Fruit fly (Drosophila melanogaster) whole organism, embryonic: ENCODE results near the gene JIL-1.
A peak's percentile ranks its signal among the peaks of the same experiment; 100 is the strongest.

Source experiments
- Aef1 ChIP-seq: fragments of 200-800 bp; sonication (Bioruptor generic); IDR thresholded peaks from 3 replicates; pipeline ENCODE4 v1.3.6; 2022; ENCODE audit warnings: missing biosample characterization, missing genetic modification characterization
- Bdp1 ChIP-seq: fragments of 200-800 bp; sonication (Bioruptor generic); optimal IDR thresholded peaks from 3 replicates; lab custom pipeline; 2016; ENCODE audit warnings: missing biosample characterization, missing genetic modification characterization
- CG10274 ChIP-seq: fragments of 200-800 bp; sonication (Bioruptor generic); optimal IDR thresholded peaks from 3 replicates; lab custom pipeline; 2017; ENCODE audit warnings: missing biosample characterization, mild to moderate bottlenecking, missing genetic modification characterization
- CG10565 ChIP-seq: fragments of 200-800 bp; sonication (Bioruptor generic); optimal IDR thresholded peaks from 3 replicates; lab custom pipeline; 2016; ENCODE audit warnings: missing biosample characterization, mild to moderate bottlenecking, missing genetic modification characterization
- CG13894 ChIP-seq: fragments of 200-800 bp; sonication (Bioruptor generic); optimal IDR thresholded peaks from 3 replicates; lab custom pipeline; 2018; ENCODE audit warnings: missing biosample characterization, mild to moderate bottlenecking, missing genetic modification characterization, moderate library complexity
- CG14710 ChIP-seq: fragments of 200-800 bp; sonication (Bioruptor generic); optimal IDR thresholded peaks from 3 replicates; lab custom pipeline; 2019; ENCODE audit warnings: missing biosample characterization, mild to moderate bottlenecking, missing genetic modification characterization, moderate library complexity
- CG17568 ChIP-seq: fragments of 200-800 bp; sonication (Bioruptor generic); optimal IDR thresholded peaks from 2 replicates; lab custom pipeline; 2018; ENCODE audit warnings: missing biosample characterization, mild to moderate bottlenecking, missing genetic modification characterization, moderate library complexity
- CG17829 ChIP-seq: fragments of 200-800 bp; optimal IDR thresholded peaks from 2 replicates; lab custom pipeline; 2019; ENCODE audit warnings: missing biosample characterization, mild to moderate bottlenecking, missing genetic modification characterization, moderate library complexity
- CG17912 ChIP-seq: fragments of 200-800 bp; sonication (Bioruptor generic); optimal IDR thresholded peaks from 2 replicates; lab custom pipeline; 2018; ENCODE audit warnings: missing biosample characterization, mild to moderate bottlenecking, missing genetic modification characterization
- CG18476 ChIP-seq: fragments of 200-800 bp; sonication (Bioruptor generic); optimal IDR thresholded peaks from 2 replicates; lab custom pipeline; 2016; ENCODE audit warnings: missing biosample characterization, mild to moderate bottlenecking, missing genetic modification characterization
- CG18599 ChIP-seq: fragments of 200-800 bp; sonication (Bioruptor generic); optimal IDR thresholded peaks from 3 replicates; lab custom pipeline; 2017; ENCODE audit warnings: missing biosample characterization, missing genetic modification characterization, mild to moderate bottlenecking, moderate library complexity, missing genetic modification reagents
- CG2712 ChIP-seq: fragments of 200-800 bp; optimal IDR thresholded peaks from 3 replicates; lab custom pipeline; 2019; ENCODE audit warnings: missing biosample characterization, mild to moderate bottlenecking, missing genetic modification characterization, moderate library complexity
- CG34224 ChIP-seq: fragments of 200-800 bp; sonication (Bioruptor generic); IDR thresholded peaks from 3 replicates; pipeline ENCODE4 v1.3.6; 2022; ENCODE audit warnings: missing biosample characterization, missing genetic modification characterization; ENCODE audit not compliant: partially characterized antibody
- CG4404 ChIP-seq: fragments of 200-800 bp; sonication (Bioruptor generic); IDR thresholded peaks from 2 replicates; pipeline ENCODE4 v1.3.6; 2022; ENCODE audit warnings: missing biosample characterization, missing genetic modification characterization
- CG4707 ChIP-seq: fragments of 200-800 bp; sonication (Bioruptor generic); optimal IDR thresholded peaks from 2 replicates; lab custom pipeline; 2018; ENCODE audit warnings: missing biosample characterization, mild to moderate bottlenecking, missing genetic modification characterization, moderate library complexity
- CG4820 ChIP-seq: fragments of 200-800 bp; sonication (Bioruptor generic); optimal IDR thresholded peaks from 3 replicates; lab custom pipeline; 2016; ENCODE audit warnings: missing biosample characterization, missing genetic modification characterization
- CG9817 ChIP-seq: fragments of 200-800 bp; sonication (Bioruptor generic); optimal IDR thresholded peaks from 2 replicates; lab custom pipeline; 2018; ENCODE audit warnings: missing biosample characterization, mild to moderate bottlenecking, missing genetic modification characterization, moderate library complexity
- CHES-1-like ChIP-seq: fragments of 200-800 bp; sonication (Bioruptor generic); optimal IDR thresholded peaks from 2 replicates; lab custom pipeline; 2016; ENCODE audit warnings: missing biosample characterization, missing genetic modification characterization
- Dbx ChIP-seq: fragments of 200-800 bp; sonication (Bioruptor generic); IDR thresholded peaks from 3 replicates; pipeline ENCODE4 v1.3.6; 2022; ENCODE audit warnings: missing biosample characterization, missing genetic modification characterization
- Dip2 ChIP-seq: fragments of 200-800 bp; sonication (Bioruptor generic); IDR thresholded peaks from 2 replicates; pipeline ENCODE4 v1.3.6; 2022; ENCODE audit warnings: missing biosample characterization, missing genetic modification characterization
- Dll ChIP-seq: fragments of 200-800 bp; sonication (Bioruptor generic); IDR thresholded peaks from 4 replicates; pipeline ENCODE4 v1.3.6; 2022; ENCODE audit warnings: missing biosample characterization, missing genetic modification characterization; ENCODE audit not compliant: partially characterized antibody
- Ets65A ChIP-seq: fragments of 200-800 bp; sonication (Bioruptor generic); peaks from one replicate; lab custom pipeline; 2016; ENCODE audit warnings: missing biosample characterization, missing genetic modification characterization
- HHEX ChIP-seq: fragments of 200-800 bp; sonication (Bioruptor generic); optimal IDR thresholded peaks from 3 replicates; lab custom pipeline; 2017; ENCODE audit warnings: missing biosample characterization, mild to moderate bottlenecking, missing genetic modification characterization, missing genetic modification reagents
- HLHmδ ChIP-seq: fragments of 200-800 bp; sonication (Bioruptor generic); optimal IDR thresholded peaks from 2 replicates; lab custom pipeline; 2018; ENCODE audit warnings: missing biosample characterization, mild to moderate bottlenecking, missing genetic modification characterization, moderate library complexity
- HmgD ChIP-seq: fragments of 200-800 bp; sonication (Bioruptor generic); optimal IDR thresholded peaks from 3 replicates; lab custom pipeline; 2016; ENCODE audit warnings: missing biosample characterization, missing genetic modification characterization
- HmgZ ChIP-seq: fragments of 200-800 bp; sonication (Bioruptor generic); optimal IDR thresholded peaks from 2 replicates; lab custom pipeline; 2018; ENCODE audit warnings: missing biosample characterization, mild to moderate bottlenecking, missing genetic modification characterization
- Mrtf ChIP-seq: fragments of 200-800 bp; sonication (Bioruptor generic); IDR thresholded peaks from 3 replicates; pipeline ENCODE4 v1.3.6; 2022; ENCODE audit warnings: missing biosample characterization, missing genetic modification characterization
- Nf-YB ChIP-seq: fragments of 200-800 bp; sonication (Bioruptor generic); optimal IDR thresholded peaks from 3 replicates; lab custom pipeline; 2019; ENCODE audit warnings: missing biosample characterization, mild to moderate bottlenecking, missing genetic modification characterization, moderate library complexity
- Opbp ChIP-seq: fragments of 200-800 bp; sonication (Bioruptor generic); IDR thresholded peaks from 3 replicates; pipeline ENCODE4 v1.3.6; 2022; ENCODE audit warnings: missing biosample characterization, missing genetic modification characterization; ENCODE audit not compliant: partially characterized antibody
- Rx ChIP-seq: fragments of 200-800 bp; sonication (Bioruptor generic); IDR thresholded peaks from 2 replicates; pipeline ENCODE4 v1.3.6; 2022; ENCODE audit warnings: missing biosample characterization, missing genetic modification characterization
- Spps ChIP-seq: fragments of 200-800 bp; sonication (Bioruptor generic); optimal IDR thresholded peaks from 2 replicates; lab custom pipeline; 2018; ENCODE audit warnings: missing biosample characterization, mild to moderate bottlenecking, missing genetic modification characterization
- Stat92E ChIP-seq, 3 experiments: fragments of >200 bp in 2 of 3; fragments of 200-800 bp in 1 of 3; sonication (Bioruptor generic) in 1 of 3; optimal IDR thresholded peaks; 2 replicates each; lab custom pipeline; 2017 to 2019; ENCODE audit warnings: missing biosample characterization in 3 of 3, missing genetic modification characterization in 3 of 3, mild to moderate bottlenecking in 1 of 3, moderate library complexity in 1 of 3
- bsh ChIP-seq, 2 experiments: fragments of 200-800 bp; sonication (Bioruptor generic); optimal IDR thresholded peaks; 2 replicates each; lab custom pipeline; 2017 to 2018; ENCODE audit warnings: mild to moderate bottlenecking in 2 of 2, missing biosample characterization in 2 of 2, missing genetic modification characterization in 2 of 2, moderate library complexity in 1 of 2
- chn ChIP-seq: fragments of 200-800 bp; sonication (Bioruptor generic); optimal IDR thresholded peaks from 2 replicates; lab custom pipeline; 2016; ENCODE audit warnings: missing biosample characterization, missing genetic modification characterization
- disco-r ChIP-seq: fragments of 200-800 bp; sonication (Bioruptor generic); optimal IDR thresholded peaks from 2 replicates; lab custom pipeline; 2016; ENCODE audit warnings: missing biosample characterization, missing genetic modification characterization
- ewg ChIP-seq: fragments of 200-800 bp; sonication (Bioruptor generic); optimal IDR thresholded peaks from 3 replicates; lab custom pipeline; 2017; ENCODE audit warnings: mild to moderate bottlenecking, missing biosample characterization, missing genetic modification reagents, missing genetic modification characterization
- fd102C ChIP-seq: fragments of 200-800 bp; sonication (Bioruptor generic); optimal IDR thresholded peaks from 2 replicates; lab custom pipeline; 2018; ENCODE audit warnings: missing biosample characterization, mild to moderate bottlenecking, missing genetic modification characterization, moderate library complexity
- ftz-f1 ChIP-seq: fragments of 200-800 bp; sonication (Bioruptor generic); optimal IDR thresholded peaks from 2 replicates; lab custom pipeline; 2016; ENCODE audit warnings: missing biosample characterization, missing genetic modification characterization
- grau ChIP-seq: fragments of 200-800 bp; optimal IDR thresholded peaks from 3 replicates; lab custom pipeline; 2019; ENCODE audit warnings: missing biosample characterization, mild to moderate bottlenecking, missing genetic modification characterization, moderate library complexity
- gt ChIP-seq: fragments of 200-800 bp; sonication (Bioruptor generic); IDR thresholded peaks from 2 replicates; pipeline ENCODE4 v1.3.6; 2022; ENCODE audit warnings: missing biosample characterization, missing genetic modification characterization
- her ChIP-seq: fragments of 200-800 bp; sonication (Bioruptor generic); optimal IDR thresholded peaks from 2 replicates; lab custom pipeline; 2016; ENCODE audit warnings: missing biosample characterization, missing genetic modification characterization
- jing ChIP-seq: fragments of 200-800 bp; sonication (Bioruptor generic); optimal IDR thresholded peaks from 2 replicates; lab custom pipeline; 2018; ENCODE audit warnings: missing biosample characterization, mild to moderate bottlenecking, missing genetic modification characterization
- maf-S ChIP-seq: fragments of 200-800 bp; sonication (Bioruptor generic); optimal IDR thresholded peaks from 2 replicates; lab custom pipeline; 2016; ENCODE audit warnings: missing biosample characterization, missing genetic modification characterization
- slou ChIP-seq: fragments of 200-800 bp; sonication (Bioruptor generic); optimal IDR thresholded peaks from 3 replicates; lab custom pipeline; 2016; ENCODE audit warnings: missing biosample characterization, missing genetic modification characterization
- unc-4 ChIP-seq: fragments of 200-800 bp; sonication (Bioruptor generic); IDR thresholded peaks from 2 replicates; pipeline ENCODE4 v1.3.6; 2022; ENCODE audit warnings: missing biosample characterization, missing genetic modification characterization; ENCODE audit not compliant: partially characterized antibody
- vfl ChIP-seq: fragments of 200-800 bp; sonication (Bioruptor generic); optimal IDR thresholded peaks from 2 replicates; lab custom pipeline; 2016; ENCODE audit warnings: missing biosample characterization, missing genetic modification characterization
- zen ChIP-seq: fragments of 200-800 bp; sonication (Bioruptor generic); optimal IDR thresholded peaks from 3 replicates; lab custom pipeline; 2018; ENCODE audit warnings: missing biosample characterization, mild to moderate bottlenecking, missing genetic modification characterization, moderate library complexity
- zf30C ChIP-seq: fragments of 200-800 bp; sonication (Bioruptor generic); optimal IDR thresholded peaks from 3 replicates; lab custom pipeline; 2018; ENCODE audit warnings: missing biosample characterization, mild to moderate bottlenecking, missing genetic modification characterization

Gene JIL-1

DNA sequence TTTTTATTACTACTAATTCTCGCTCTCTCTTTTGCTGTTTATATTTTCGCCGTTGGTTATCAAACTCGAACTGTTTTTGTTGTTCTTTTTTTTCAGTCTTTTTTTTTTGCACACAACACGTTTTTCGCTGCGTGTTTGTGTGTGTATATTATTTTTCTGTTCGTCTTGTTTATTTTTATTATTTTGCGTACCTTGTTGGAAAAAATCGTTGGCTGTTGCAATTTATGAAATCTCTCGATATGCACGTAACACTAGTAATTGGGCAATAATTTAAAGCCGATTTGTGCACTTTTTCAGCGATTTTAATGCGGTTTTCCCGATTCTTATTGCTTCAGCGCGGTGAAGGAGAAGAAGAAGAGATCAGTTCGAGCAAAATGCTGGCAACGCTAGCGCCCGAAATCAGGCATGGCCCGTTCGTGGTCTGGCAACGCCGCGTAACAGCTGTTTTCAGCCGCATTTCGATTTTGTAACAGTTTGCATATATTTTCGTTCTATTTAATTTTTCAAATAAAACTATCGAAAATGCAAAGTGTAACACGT is 27.5 kb upstream of the JIL-1 start, which contains the start of the genes FoxK and mRpL2 (continued):
- TF ChIP-seq CG34224 = peak; percentile 51; the same call in 1 of the 3 replicates
- TF ChIP-seq HmgD (GFP tag; lab: Kevin White, UChicago) = peak; percentile 63
- no peak for TF ChIP-seq Stat92E (GFP tag; optimal IDR thresholded peaks at IDR 0.05; lab: Kevin White, UChicago)
- TF ChIP-seq Dll (GFP tag; lab: Robert Waterston, UW) = 0 out of 4 replicates have a peak, but pooled peaks have one; percentile 40
- peak; percentile 2 for TF ChIP-seq grau (tag; lab: Kevin White, UChicago)

DNA sequence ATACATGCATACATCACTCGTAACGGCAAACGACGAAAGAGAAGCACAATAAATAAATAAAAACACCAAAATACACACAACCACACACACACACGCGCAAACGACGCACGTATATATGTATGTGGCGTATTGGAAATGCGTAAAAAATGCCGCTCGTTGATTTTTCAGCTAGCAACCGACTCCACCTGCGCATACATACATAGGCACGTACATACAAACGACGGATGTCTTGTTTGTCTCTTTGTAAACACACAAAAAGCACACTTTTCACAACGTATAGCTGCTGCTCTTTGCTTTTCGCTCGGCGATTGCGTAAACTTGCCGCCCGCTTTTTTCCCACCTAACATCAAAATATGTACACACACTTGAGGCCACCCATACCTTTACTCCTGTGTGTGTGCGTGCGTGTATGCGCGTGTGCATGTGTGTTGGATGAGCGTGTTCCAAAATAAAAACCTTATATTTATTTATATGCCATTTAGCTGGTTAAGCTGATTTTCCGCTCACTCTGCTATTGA is 27.0 kb upstream of the JIL-1 start:
- TF ChIP-seq CG17568 (GFP tag; lab: Kevin White, UChicago) (peak; percentile 22), disco-r (GFP tag; lab: Kevin White, UChicago) (no peak), CG4820 (GFP tag; lab: Kevin White, UChicago) (no peak), CG17829 (tag; lab: Kevin White, UChicago) (no peak), CG4707 (peak; percentile 3), HmgZ (peak; percentile 48), CG18476 (GFP tag; lab: Kevin White, UChicago) (no peak), ftz-f1 (no peak), CG14710 (no peak), Bdp1 (GFP tag; lab: Kevin White, UChicago) (no peak), CG10565 (GFP tag; lab: Kevin White, UChicago) (no peak), Rx (GFP tag; lab: Robert Waterston, UW) (no peak), zen (no peak), Opbp (GFP tag; lab: Robert Waterston, UW) (no peak), gt (GFP tag; lab: Robert Waterston, UW) (no peak), maf-S (no peak), unc-4 (no peak), bsh (GFP tag; optimal IDR thresholded peaks at IDR 0.05; lab: Kevin White, UChicago) (no peak), CG17912 (GFP tag; lab: Kevin White, UChicago) (peak; percentile 5), her (GFP tag; lab: Kevin White, UChicago) (no peak), jing (GFP tag; lab: Kevin White, UChicago) (no peak), Aef1 (GFP tag; lab: Robert Waterston, UW) (no peak), Dbx (0 out of 3 replicates have a peak, but pooled peaks have one; percentile 17), CG10274 (GFP tag; lab: Kevin White, UChicago) (no peak), zf30C (no peak), Ets65A (GFP tag; lab: Kevin White, UChicago) (no peak), chn (GFP tag; lab: Kevin White, UChicago) (no peak), ewg (GFP tag; lab: Kevin White, UChicago) (peak; percentile 64), HHEX (peak; percentile 39), HLHmδ (GFP tag; lab: Kevin White, UChicago) (no peak), CG13894 (peak; percentile 84), CHES-1-like (GFP tag; lab: Kevin White, UChicago) (peak; percentile 27), CG4404 (GFP tag; lab: Robert Waterston, UW) (no peak), Spps (no peak), CG2712 (tag; lab: Kevin White, UChicago) (no peak), Mrtf (GFP tag; lab: Robert Waterston, UW) (no peak), Dip2 (GFP tag; lab: Robert Waterston, UW) (no peak), slou (GFP tag; lab: Kevin White, UChicago) (no peak), fd102C (GFP tag; lab: Kevin White, UChicago) (no peak), vfl (no peak), CG9817 (tag; lab: Kevin White, UChicago) (no peak), CG18599 (peak; percentile 67), Nf-YB (no peak)
